Fruit fly (Drosophila melanogaster): Measurements from ENCODE around the gene CG14609.

CG14609 gene

DNA sequence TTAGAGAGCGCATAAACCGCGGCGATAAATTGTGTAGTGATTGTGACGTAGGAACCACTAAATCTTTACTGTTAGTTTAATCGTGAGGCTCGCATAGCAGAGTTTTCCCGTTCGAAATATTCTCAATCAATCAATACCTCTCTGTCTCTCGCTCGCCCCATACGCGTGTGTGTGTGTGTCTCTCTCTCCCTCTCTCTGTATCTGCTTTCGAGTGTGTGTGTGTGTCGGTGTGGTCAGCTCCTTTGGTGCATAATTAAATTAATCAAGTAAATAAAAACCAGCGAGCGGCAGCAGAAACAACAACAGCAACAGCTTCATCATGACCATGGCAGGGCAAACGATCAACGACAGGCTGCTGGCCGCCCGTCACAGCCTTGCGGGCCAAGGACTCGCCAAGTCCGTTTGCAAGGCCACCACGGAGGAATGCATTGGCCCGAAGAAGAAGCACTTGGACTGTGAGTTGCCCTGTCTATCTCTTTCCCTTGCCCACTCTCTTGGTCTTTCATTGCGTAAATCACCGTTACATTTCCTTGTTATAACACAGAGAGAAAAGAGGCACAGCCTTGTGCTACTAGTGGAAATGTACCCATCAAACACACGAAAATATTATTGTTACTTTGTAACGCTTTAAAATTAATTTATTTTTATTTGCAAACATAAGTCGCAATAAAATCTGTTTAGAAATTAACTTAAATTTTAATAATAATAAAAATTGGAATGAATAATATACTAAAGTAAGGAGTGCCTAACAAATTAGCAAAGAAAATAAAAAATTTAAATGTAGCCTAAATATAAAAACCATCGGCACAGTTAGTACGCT is 13.5 kb upstream of the CG14609 start:
- TF ChIP-seq EcR (GFP tag; optimal IDR thresholded peaks at IDR 0.05) (no peak), usp (GFP tag; optimal IDR thresholded peaks at IDR 0.05) (no peak), pan (optimal IDR thresholded peaks at IDR 0.05) (no peak), psq (optimal IDR thresholded peaks at IDR 0.05) (no peak), CG8478 (optimal IDR thresholded peaks at IDR 0.05) (no peak), Dll (optimal IDR thresholded peaks at IDR 0.05) (no peak)

DNA sequence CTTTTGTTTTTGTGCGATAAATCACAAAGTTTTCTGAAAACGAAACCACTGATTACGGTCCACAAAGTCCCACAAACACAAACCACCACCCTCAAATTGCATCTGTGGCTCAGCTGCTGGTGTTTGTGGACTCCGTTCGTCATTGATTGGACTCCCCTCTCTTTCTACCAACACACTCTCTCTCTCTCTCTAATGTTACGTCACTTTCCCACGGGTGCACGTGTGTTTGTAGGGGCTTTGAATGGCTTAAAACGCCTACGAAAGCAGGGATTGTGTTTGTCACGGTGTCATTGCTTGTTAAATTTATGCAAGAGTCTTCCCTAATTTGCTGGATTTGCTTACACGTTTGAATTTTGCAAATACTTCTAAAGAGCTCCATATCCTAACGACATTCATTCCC is 12.8 kb upstream of the CG14609 start:
- TF ChIP-seq psq (optimal IDR thresholded peaks at IDR 0.05) (no peak), CG8478 (optimal IDR thresholded peaks at IDR 0.05) (no peak), usp (GFP tag; optimal IDR thresholded peaks at IDR 0.05) (no peak), Dll (optimal IDR thresholded peaks at IDR 0.05) (no peak), EcR (GFP tag; optimal IDR thresholded peaks at IDR 0.05) (no peak), pan (optimal IDR thresholded peaks at IDR 0.05) (no peak)

DNA sequence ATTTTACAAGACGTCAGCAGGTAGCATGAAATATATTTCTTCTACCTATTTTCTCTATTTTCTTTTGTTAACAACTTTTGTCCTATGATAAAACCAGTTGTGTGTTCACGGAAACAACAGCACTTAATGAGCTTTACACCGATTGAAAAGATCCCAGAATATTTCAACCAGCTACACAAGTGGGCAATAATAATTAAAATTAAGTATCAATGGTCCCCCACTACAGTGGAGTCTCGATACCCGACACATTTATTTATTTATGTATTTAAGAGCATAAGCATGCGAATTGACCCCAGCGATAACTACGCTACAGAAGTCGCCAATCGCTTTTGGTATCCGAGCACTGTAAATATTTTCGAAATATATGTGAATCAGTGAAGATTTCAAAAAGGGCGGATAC is 12.1 kb upstream of the CG14609 start:
- no peak for TF ChIP-seq psq (optimal IDR thresholded peaks at IDR 0.05)
- no peak for TF ChIP-seq pan (optimal IDR thresholded peaks at IDR 0.05)
- TF ChIP-seq Dll (optimal IDR thresholded peaks at IDR 0.05): no peak
- no peak for TF ChIP-seq CG8478 (optimal IDR thresholded peaks at IDR 0.05)
- no peak for TF ChIP-seq usp (GFP tag; optimal IDR thresholded peaks at IDR 0.05)
- TF ChIP-seq EcR (GFP tag; optimal IDR thresholded peaks at IDR 0.05): no peak

DNA sequence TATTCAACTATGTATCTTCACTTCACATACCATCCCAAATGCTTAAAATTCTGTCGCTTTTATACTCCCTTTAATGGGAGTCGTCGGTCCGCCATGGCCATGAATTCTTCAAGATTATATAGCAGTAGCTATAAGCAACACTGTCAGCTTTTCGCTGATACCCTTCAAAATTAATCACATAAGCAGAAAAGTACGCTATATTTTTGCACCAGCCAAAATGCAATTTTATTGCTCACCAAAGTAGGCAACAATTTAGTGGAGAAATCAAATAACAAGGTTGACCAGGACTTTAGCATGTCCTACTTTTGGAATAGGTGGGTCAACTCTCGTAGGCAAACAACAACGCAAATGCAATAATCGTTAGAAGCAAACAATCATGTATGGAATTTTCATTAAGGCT is 921 bp upstream of the CG14609 start:
- TF ChIP-seq Dll (optimal IDR thresholded peaks at IDR 0.05) (no peak), pan (optimal IDR thresholded peaks at IDR 0.05) (no peak), psq (optimal IDR thresholded peaks at IDR 0.05) (no peak), usp (GFP tag; optimal IDR thresholded peaks at IDR 0.05) (no peak), CG8478 (optimal IDR thresholded peaks at IDR 0.05) (no peak), EcR (GFP tag; optimal IDR thresholded peaks at IDR 0.05) (no peak)

DNA sequence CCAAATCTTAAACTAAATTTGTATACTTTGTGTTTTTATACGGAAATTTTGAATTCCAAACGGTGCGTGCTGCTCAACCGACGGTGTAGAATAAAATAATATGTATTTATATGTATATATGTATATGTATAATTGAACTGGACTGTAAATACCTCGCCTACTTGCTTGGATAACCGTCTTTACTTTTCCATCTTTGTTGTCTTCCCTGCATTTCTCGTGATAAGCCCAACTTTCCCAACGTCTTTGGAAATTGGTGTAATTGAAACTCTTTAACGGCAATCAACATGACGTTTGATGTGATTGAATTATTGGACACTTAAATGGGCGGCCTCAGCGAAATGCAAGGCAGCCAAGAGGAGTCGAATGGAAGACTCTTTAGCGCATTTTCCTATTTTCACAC is 7.6 kb downstream of the CG14609 start, which contains the start of gene CG1288:
Gene CG1288, minus strand, starts transcription at position 101 of the 400 bp plus-strand sequence.
- TF ChIP-seq usp (GFP tag; optimal IDR thresholded peaks at IDR 0.05) (no peak), psq (optimal IDR thresholded peaks at IDR 0.05) (no peak), pan (optimal IDR thresholded peaks at IDR 0.05) (no peak), Dll (optimal IDR thresholded peaks at IDR 0.05) (no peak), EcR (GFP tag; optimal IDR thresholded peaks at IDR 0.05) (no peak), CG8478 (optimal IDR thresholded peaks at IDR 0.05) (no peak)

DNA sequence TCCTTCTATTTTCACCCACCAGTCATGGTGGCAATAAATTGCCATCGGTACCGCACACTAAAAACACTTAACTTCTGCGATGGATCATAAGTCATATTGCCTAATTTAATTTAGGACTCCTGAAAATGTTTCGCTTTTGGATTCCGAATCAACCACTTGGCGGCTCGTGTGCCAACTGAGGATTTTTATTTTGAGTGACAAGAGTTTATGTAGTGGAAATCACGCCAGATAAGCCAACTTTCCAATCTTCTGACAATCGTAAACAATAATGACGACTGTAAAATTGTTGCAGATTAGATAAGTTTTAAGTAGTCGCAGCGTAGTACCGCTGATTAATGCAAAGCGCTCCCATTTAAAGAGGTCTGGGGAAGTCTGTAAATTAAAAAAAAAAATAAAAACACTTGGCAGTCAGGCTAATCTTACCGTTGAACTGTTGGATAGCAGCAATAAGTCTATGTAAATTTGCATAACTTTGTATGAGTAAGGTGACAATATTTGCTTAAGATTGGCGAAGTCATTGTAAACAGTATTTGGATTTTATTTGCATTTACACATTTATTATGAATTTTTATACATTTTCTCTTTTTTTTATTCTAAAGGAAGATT is 16.3 kb downstream of the CG14609 start, which contains the start of gene CG14606:
Gene CG14606, minus strand, starts transcription at position 160 of the 606 bp plus-strand sequence.
- TF ChIP-seq Dll (optimal IDR thresholded peaks at IDR 0.05): no peak
- no peak for TF ChIP-seq usp (GFP tag; optimal IDR thresholded peaks at IDR 0.05)

DNA sequence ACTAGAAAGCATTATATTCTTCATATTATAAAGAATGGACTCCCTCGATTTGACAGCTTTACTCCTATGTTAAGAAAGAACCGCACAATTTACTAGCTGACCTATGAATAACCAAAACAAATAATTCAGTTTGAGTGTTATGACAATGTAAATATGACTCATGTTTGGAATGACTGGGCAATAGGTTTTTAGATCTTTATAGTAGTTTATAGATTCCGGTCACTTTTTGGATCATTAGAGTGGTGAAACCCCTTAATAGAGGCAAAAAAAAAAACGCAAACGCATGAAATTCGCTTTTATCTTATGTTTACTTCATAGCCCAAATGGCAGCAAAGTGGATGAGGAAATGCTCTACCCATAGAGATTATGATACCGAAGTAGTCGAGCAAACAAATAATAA is 18.8 kb downstream of the CG14609 start, which contains the start of gene CG14605:
Gene CG14605, minus strand, starts transcription at position 101 of the 400 bp plus-strand sequence.
- TF ChIP-seq usp (GFP tag; optimal IDR thresholded peaks at IDR 0.05) (no peak), EcR (GFP tag; optimal IDR thresholded peaks at IDR 0.05) (no peak), psq (optimal IDR thresholded peaks at IDR 0.05) (no peak), Dll (optimal IDR thresholded peaks at IDR 0.05) (no peak), CG8478 (optimal IDR thresholded peaks at IDR 0.05) (no peak), pan (optimal IDR thresholded peaks at IDR 0.05) (no peak)

DNA sequence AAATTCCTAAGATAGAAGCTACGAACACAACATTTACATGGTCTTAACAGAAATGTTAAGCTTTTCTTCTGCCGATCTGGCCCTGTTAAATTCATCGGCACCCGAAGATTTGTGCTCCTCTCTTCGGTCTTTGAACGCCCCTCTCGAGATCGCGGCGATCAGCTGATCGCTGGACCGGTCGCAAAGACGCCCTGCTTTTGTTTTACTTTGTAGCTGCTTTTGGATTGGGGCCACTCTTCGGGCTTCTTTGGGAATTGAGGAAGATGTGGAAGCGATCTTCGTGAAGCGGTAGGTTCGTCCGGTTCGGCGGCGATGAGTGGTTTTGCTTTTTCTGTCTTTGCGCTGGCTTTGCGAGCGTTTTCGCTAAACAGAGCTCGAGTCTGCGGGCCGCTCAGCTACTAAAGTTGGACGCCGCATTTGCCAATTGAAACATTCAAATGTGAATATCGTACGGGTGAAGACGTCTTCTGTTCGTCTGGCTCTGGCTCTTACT is 23.2 kb downstream of the CG14609 start, which contains the start of gene thw:
Gene thw, plus strand, starts transcription at position 443 of the 493 bp plus-strand sequence.
- TF ChIP-seq psq (optimal IDR thresholded peaks at IDR 0.05): no peak
- TF ChIP-seq EcR (GFP tag; optimal IDR thresholded peaks at IDR 0.05): no peak
- TF ChIP-seq pan (optimal IDR thresholded peaks at IDR 0.05): no peak
- TF ChIP-seq CG8478 (optimal IDR thresholded peaks at IDR 0.05): no peak
- no peak for TF ChIP-seq usp (GFP tag; optimal IDR thresholded peaks at IDR 0.05)
- TF ChIP-seq Dll (optimal IDR thresholded peaks at IDR 0.05): no peak

DNA sequence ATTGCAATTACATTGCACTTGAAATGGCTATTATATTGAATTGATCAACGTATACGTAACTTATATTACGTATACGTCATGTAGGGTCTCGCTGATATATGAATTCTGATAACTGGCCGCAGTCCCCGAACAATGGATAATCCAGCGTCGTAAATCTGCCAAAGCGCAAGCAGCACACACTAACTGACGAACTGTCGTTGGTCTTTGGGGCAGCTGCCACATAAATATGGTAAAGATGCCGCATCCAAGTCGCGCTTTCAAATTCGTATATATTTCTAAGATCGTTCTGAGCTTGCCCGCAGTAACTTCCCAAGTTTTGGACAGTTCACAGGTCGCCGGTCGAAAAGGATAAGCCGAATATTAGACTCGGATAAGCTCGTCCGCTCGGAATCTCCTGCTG is 40.7 kb downstream of the CG14609 start, which contains the start of gene CG14607:
Gene CG14607, plus strand, starts transcription at position 301 of the 400 bp plus-strand sequence.
- TF ChIP-seq psq (optimal IDR thresholded peaks at IDR 0.05) (no peak), pan (optimal IDR thresholded peaks at IDR 0.05) (no peak), CG8478 (optimal IDR thresholded peaks at IDR 0.05) (no peak), EcR (GFP tag; optimal IDR thresholded peaks at IDR 0.05) (no peak), Dll (optimal IDR thresholded peaks at IDR 0.05) (no peak), usp (GFP tag; optimal IDR thresholded peaks at IDR 0.05) (no peak)

DNA sequence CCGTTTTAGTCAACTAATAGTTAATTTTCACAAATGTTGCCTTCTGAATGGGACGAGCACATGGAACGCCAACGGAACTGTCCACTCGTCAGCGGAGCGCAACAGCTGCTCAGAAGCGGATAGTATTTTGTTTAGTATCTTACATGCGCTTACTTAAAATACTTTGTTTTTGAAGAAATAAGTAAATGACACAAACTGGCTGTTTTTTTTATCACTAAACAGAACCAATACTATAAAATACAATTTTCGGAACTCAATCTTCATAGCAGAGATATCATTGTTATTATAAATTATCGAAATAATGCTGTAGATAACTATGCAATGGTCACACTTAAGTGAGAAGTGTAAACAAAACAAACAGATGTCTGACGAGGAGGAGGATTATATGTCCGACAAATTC is 46.1 kb downstream of the CG14609 start, which contains the start of the genes Noc3 and CG10053:
Gene Noc3, minus strand, starts transcription at position 81 of the 400 bp plus-strand sequence.
Gene CG10053, plus strand, starts transcription at position 202 of the 400 bp plus-strand sequence.
- TF ChIP-seq usp (GFP tag; optimal IDR thresholded peaks at IDR 0.05) (no peak), CG8478 (optimal IDR thresholded peaks at IDR 0.05) (no peak), Dll (optimal IDR thresholded peaks at IDR 0.05) (no peak), psq (optimal IDR thresholded peaks at IDR 0.05) (no peak), pan (optimal IDR thresholded peaks at IDR 0.05) (no peak), EcR (GFP tag; optimal IDR thresholded peaks at IDR 0.05) (no peak)

DNA sequence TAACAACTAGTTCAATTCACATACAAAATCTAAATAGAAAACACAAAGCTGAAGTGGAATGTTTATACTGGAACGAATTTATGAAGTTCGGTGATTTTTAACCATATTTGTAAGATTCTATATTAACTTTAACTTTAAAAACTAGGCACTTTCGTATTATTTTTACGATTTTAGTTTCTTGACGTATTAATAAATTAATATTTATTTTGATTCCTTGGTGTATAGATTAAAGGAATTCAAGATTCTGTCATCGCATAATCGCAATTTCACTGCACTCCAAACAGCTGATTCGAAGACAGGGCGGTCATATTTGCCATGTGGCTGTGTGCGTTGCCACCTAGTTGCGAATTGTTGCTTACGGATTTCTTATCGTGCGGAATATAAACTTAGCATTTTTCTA is 48.7 kb downstream of the CG14609 start, which contains the start of the genes CG1227 and Dtwd2:
Gene CG1227, minus strand, starts transcription at position 279 of the 400 bp plus-strand sequence.
Gene Dtwd2, plus strand, starts transcription at position 336 of the 400 bp plus-strand sequence.
- TF ChIP-seq pan (optimal IDR thresholded peaks at IDR 0.05): no peak
- no peak for TF ChIP-seq CG8478 (optimal IDR thresholded peaks at IDR 0.05)
- TF ChIP-seq usp (GFP tag; optimal IDR thresholded peaks at IDR 0.05): no peak
- no peak for TF ChIP-seq EcR (GFP tag; optimal IDR thresholded peaks at IDR 0.05)
- TF ChIP-seq Dll (optimal IDR thresholded peaks at IDR 0.05): no peak
- TF ChIP-seq psq (optimal IDR thresholded peaks at IDR 0.05): no peak
